Worm (Caenorhabditis elegans): ENCODE measurements around the gene R09H10.1.

- TF ChIP-seq B0310.2 (tag; optimal IDR thresholded peaks at IDR 0.05) (no peak), ama-1 (optimal IDR thresholded peaks at IDR 0.05) (no peak), aly-1 (tag; optimal IDR thresholded peaks at IDR 0.05) (no peak), F13C5.2 (tag; optimal IDR thresholded peaks at IDR 0.05) (no peak), pes-1 (GFP tag; IDR thresholded peaks at IDR 0.05) (no peak), ets-7 (tag; optimal IDR thresholded peaks at IDR 0.05) (no peak), hnd-1 (tag; optimal IDR thresholded peaks at IDR 0.05) (no peak), hmbx-1 (tag; optimal IDR thresholded peaks at IDR 0.05) (no peak), flt-1 (GFP tag; IDR thresholded peaks at IDR 0.05) (no peak), hmg-4 (GFP tag; optimal IDR thresholded peaks at IDR 0.05) (no peak), sea-1 (GFP tag; conservative IDR thresholded peaks at IDR 0.05) (no peak)
These were observed 14.9 kb downstream of the R09H10.1 start, which contains the start of gene ptr-14 for ce11 chrIV:10614918-10615477.
